Worm (Caenorhabditis elegans) whole organism, mixed stage, embryonic: ENCODE data around the gene hum-4.

Source experiments
- M03D4.4 ChIP-seq: sonication (generic microtip); optimal IDR thresholded peaks from 2 replicates; lab custom pipeline; 2017; ENCODE audit warnings: mild to moderate bottlenecking, missing genetic modification characterization, missing compliant biosample characterization
- blmp-1 ChIP-seq: fragments of 150-350 bp; optimal IDR thresholded peaks from 2 replicates; lab custom pipeline; 2014; ENCODE audit warnings: missing biosample characterization, missing genetic modification characterization
- ceh-43 ChIP-seq: fragments of 200-800 bp; sonication (Bioruptor generic); optimal IDR thresholded peaks from 2 replicates; lab custom pipeline; 2018; ENCODE audit warnings: mild to moderate bottlenecking, missing genetic modification characterization, moderate library complexity, missing compliant biosample characterization
- ceh-83 ChIP-seq: fragments of 200-800 bp; sonication (Bioruptor generic); optimal IDR thresholded peaks from 2 replicates; lab custom pipeline; 2018; ENCODE audit warnings: mild to moderate bottlenecking, missing genetic modification characterization, missing compliant biosample characterization
- ces-1 ChIP-seq: fragments of 150-350 bp; optimal IDR thresholded peaks from 2 replicates; lab custom pipeline; 2014; ENCODE audit warnings: missing biosample characterization, missing genetic modification reagents, missing genetic modification characterization
- cnd-1 ChIP-seq: fragments of 200-800 bp; sonication (Bioruptor generic); optimal IDR thresholded peaks from 2 replicates; lab custom pipeline; 2018; ENCODE audit warnings: mild to moderate bottlenecking, missing genetic modification characterization, missing compliant biosample characterization
- drap-1 ChIP-seq: fragments of 200-800 bp; sonication (Bioruptor generic); optimal IDR thresholded peaks from 3 replicates; lab custom pipeline; 2018; ENCODE audit warnings: mild to moderate bottlenecking, missing genetic modification characterization, missing compliant biosample characterization
- elt-1 ChIP-seq: sonication (generic microtip); optimal IDR thresholded peaks from 2 replicates; lab custom pipeline; 2017; ENCODE audit warnings: missing genetic modification characterization, mild to moderate bottlenecking, missing compliant biosample characterization, antibody characterized with exemption, moderate library complexity, borderline replicate concordance; ENCODE audit not compliant: insufficient read depth
- elt-3 ChIP-seq: fragments of 150-350 bp; optimal IDR thresholded peaks from 2 replicates; lab custom pipeline; 2014; ENCODE audit warnings: missing biosample characterization, missing genetic modification characterization
- flh-1 ChIP-seq: fragments of 200-800 bp; sonication (Bioruptor generic); optimal IDR thresholded peaks from 2 replicates; lab custom pipeline; 2018; ENCODE audit warnings: mild to moderate bottlenecking, missing genetic modification characterization, moderate library complexity, missing compliant biosample characterization
- ham-2 ChIP-seq: fragments of 200-800 bp; sonication (Bioruptor generic); optimal IDR thresholded peaks from 2 replicates; lab custom pipeline; 2018; ENCODE audit warnings: mild to moderate bottlenecking, missing genetic modification characterization, missing compliant biosample characterization
- hlh-1 ChIP-seq: fragments of 150-350 bp; optimal IDR thresholded peaks from 2 replicates; lab custom pipeline; 2014; ENCODE audit warnings: missing biosample characterization, missing genetic modification reagents, missing genetic modification characterization
- lin-13 ChIP-seq: fragments of 150-350 bp; optimal IDR thresholded peaks from 2 replicates; lab custom pipeline; 2014; ENCODE audit warnings: missing biosample characterization, missing genetic modification characterization
- lsy-2 ChIP-seq: fragments of 150-350 bp; optimal IDR thresholded peaks from 2 replicates; lab custom pipeline; 2014; ENCODE audit warnings: missing biosample characterization, missing genetic modification characterization
- mab-5 ChIP-seq: fragments of 150-350 bp; optimal IDR thresholded peaks from 2 replicates; lab custom pipeline; 2014; ENCODE audit warnings: missing biosample characterization, missing genetic modification characterization
- mep-1 ChIP-seq: fragments of 150-350 bp; optimal IDR thresholded peaks from 2 replicates; lab custom pipeline; 2017; ENCODE audit warnings: missing biosample characterization, missing genetic modification reagents, missing genetic modification characterization, inconsistent platforms
- mls-2 ChIP-seq: sonication (generic microtip); optimal IDR thresholded peaks from 2 replicates; lab custom pipeline; 2016; ENCODE audit warnings: mild to moderate bottlenecking, missing genetic modification characterization, moderate library complexity, missing compliant biosample characterization
- nhr-12 ChIP-seq: fragments of 150-350 bp; optimal IDR thresholded peaks from 2 replicates; lab custom pipeline; 2014; ENCODE audit warnings: missing biosample characterization, missing genetic modification characterization
- nhr-2 ChIP-seq: fragments of 150-350 bp; optimal IDR thresholded peaks from 2 replicates; lab custom pipeline; 2014; ENCODE audit warnings: missing biosample characterization, missing genetic modification characterization
- nhr-237 ChIP-seq: fragments of 150-350 bp; optimal IDR thresholded peaks from 2 replicates; lab custom pipeline; 2014; ENCODE audit warnings: missing biosample characterization, missing genetic modification characterization
- nhr-76 ChIP-seq: sonication (generic microtip); optimal IDR thresholded peaks from 2 replicates; lab custom pipeline; 2017; ENCODE audit warnings: missing biosample characterization, missing genetic modification characterization
- pha-4 ChIP-seq: fragments of 150-350 bp; optimal IDR thresholded peaks from 2 replicates; lab custom pipeline; 2018; ENCODE audit warnings: missing biosample characterization, missing genetic modification reagents, missing genetic modification characterization
- sem-2 ChIP-seq: fragments of 200-800 bp; sonication (Bioruptor generic); optimal IDR thresholded peaks from 2 replicates; lab custom pipeline; 2018; ENCODE audit warnings: mild to moderate bottlenecking, missing genetic modification characterization, missing compliant biosample characterization
- snpc-4 ChIP-seq: fragments of 150-350 bp; optimal IDR thresholded peaks from 2 replicates; lab custom pipeline; 2014; ENCODE audit warnings: missing biosample characterization, missing genetic modification characterization
- sptf-1 ChIP-seq: sonication (generic microtip); optimal IDR thresholded peaks from 2 replicates; lab custom pipeline; 2017; ENCODE audit warnings: mild to moderate bottlenecking, missing genetic modification characterization, moderate library complexity, missing compliant biosample characterization
- tbx-8 ChIP-seq: fragments of 200-800 bp; sonication (Bioruptor generic); optimal IDR thresholded peaks from 2 replicates; lab custom pipeline; 2018; ENCODE audit warnings: mild to moderate bottlenecking, missing genetic modification characterization, moderate library complexity, missing compliant biosample characterization
- unc-120 ChIP-seq: sonication (generic microtip); optimal IDR thresholded peaks from 2 replicates; lab custom pipeline; 2017; ENCODE audit warnings: missing genetic modification characterization, missing compliant biosample characterization; ENCODE audit not compliant: poor library complexity, severe bottlenecking
- unc-39 ChIP-seq: fragments of 150-350 bp; optimal IDR thresholded peaks from 2 replicates; lab custom pipeline; 2014; ENCODE audit warnings: missing biosample characterization, missing genetic modification characterization
- zip-8 ChIP-seq: fragments of 150-350 bp; optimal IDR thresholded peaks from 2 replicates; lab custom pipeline; 2014; ENCODE audit warnings: missing biosample characterization, missing genetic modification characterization
- ztf-11 ChIP-seq: fragments of 150-350 bp; optimal IDR thresholded peaks from 2 replicates; lab custom pipeline; 2014; ENCODE audit warnings: missing biosample characterization, missing genetic modification characterization

The hum-4 gene

ce11 chrX:11474149-11474585, 40.8 kb upstream of the hum-4 start:
- TF ChIP-seq mls-2 (tag; lab: Kevin White, UChicago) (no peak), zip-8 (tag; lab: Kevin White, UChicago) (no peak), lin-13 (tag; lab: Kevin White, UChicago) (no peak), pha-4 (tag; lab: Kevin White, UChicago) (peak; percentile 53), flh-1 (GFP tag; lab: Kevin White, UChicago) (no peak), snpc-4 (tag; lab: Kevin White, UChicago) (no peak), ham-2 (GFP tag; lab: Kevin White, UChicago) (peak; percentile 40), ztf-11 (no peak), tbx-8 (GFP tag; lab: Kevin White, UChicago) (no peak), ceh-43 (GFP tag; lab: Kevin White, UChicago) (no peak), sptf-1 (tag; lab: Kevin White, UChicago) (no peak), nhr-237 (tag; lab: Kevin White, UChicago) (peak; percentile 67), hlh-1 (tag; lab: Kevin White, UChicago) (no peak), mep-1 (tag; lab: Kevin White, UChicago) (peak; percentile 14), elt-1 (tag; lab: Kevin White, UChicago) (no peak), nhr-12 (tag; lab: Kevin White, UChicago) (no peak), drap-1 (GFP tag; lab: Kevin White, UChicago) (no peak), ceh-83 (GFP tag; lab: Kevin White, UChicago) (no peak)
- TF ChIP-seq, all 35 proteins: peak for 4

ce11 chrX:11472953-11473671, 39.7 kb upstream of the hum-4 start:
- TF ChIP-seq elt-3 (tag; lab: Kevin White, UChicago) = no peak
- no peak for TF ChIP-seq nhr-76 (tag; lab: Kevin White, UChicago)
- peak; percentile 11 for TF ChIP-seq ces-1
- peak; percentile 31 for TF ChIP-seq sptf-1 (tag; lab: Kevin White, UChicago)
- TF ChIP-seq, all 35 proteins: peak for 2

ce11 chrX:11472407-11472806, 39.0 kb upstream of the hum-4 start:
- TF ChIP-seq ces-1 = peak; percentile 6
- no peak for TF ChIP-seq nhr-12 (tag; lab: Kevin White, UChicago)

- TF ChIP-seq unc-39 (tag; lab: Kevin White, UChicago) (no peak), mab-5 (tag; lab: Kevin White, UChicago) (no peak), hlh-1 (tag; lab: Kevin White, UChicago) (no peak), nhr-12 (tag; lab: Kevin White, UChicago) (no peak), ceh-83 (GFP tag; lab: Kevin White, UChicago) (no peak), lsy-2 (tag; lab: Kevin White, UChicago) (no peak)
Measured at ce11 chrX:11471893-11472292, 38.5 kb upstream of the hum-4 start.

ce11 chrX:11471409-11471808, 38.0 kb upstream of the hum-4 start:
- TF ChIP-seq elt-1 (tag; lab: Kevin White, UChicago) (no peak), ces-1 (no peak), nhr-76 (tag; lab: Kevin White, UChicago) (no peak), M03D4.4 (tag; lab: Kevin White, UChicago) (no peak), ztf-11 (no peak), blmp-1 (tag; lab: Kevin White, UChicago) (no peak), cnd-1 (tag; lab: Kevin White, UChicago) (no peak), nhr-2 (no peak), sem-2 (GFP tag; lab: Kevin White, UChicago) (no peak)

- TF ChIP-seq drap-1 (GFP tag; lab: Kevin White, UChicago) (no peak), lin-13 (tag; lab: Kevin White, UChicago) (no peak), mep-1 (tag; lab: Kevin White, UChicago) (no peak), tbx-8 (GFP tag; lab: Kevin White, UChicago) (no peak), lsy-2 (tag; lab: Kevin White, UChicago) (no peak), sem-2 (GFP tag; lab: Kevin White, UChicago) (no peak), flh-1 (GFP tag; lab: Kevin White, UChicago) (no peak), ces-1 (no peak), unc-120 (tag; lab: Kevin White, UChicago) (no peak), nhr-76 (tag; lab: Kevin White, UChicago) (no peak), ceh-83 (GFP tag; lab: Kevin White, UChicago) (no peak), zip-8 (tag; lab: Kevin White, UChicago) (no peak), ztf-11 (no peak), mls-2 (tag; lab: Kevin White, UChicago) (no peak)
Measured at ce11 chrX:11469600-11469999, 36.2 kb upstream of the hum-4 start.
